Worm (Caenorhabditis elegans) whole organism, midembryonic: ENCODE data around the gene lact-8.

Source experiments
- T22C8.4 ChIP-seq: fragments of 200-800 bp; sonication (Bioruptor generic); IDR thresholded peaks from 2 replicates; pipeline ENCODE4 v1.3.6; 2022; ENCODE audit warnings: missing genetic modification characterization, missing compliant biosample characterization
- cog-1 ChIP-seq: sonication (generic microtip); optimal IDR thresholded peaks from 2 replicates; lab custom pipeline; 2016; ENCODE audit warnings: missing genetic modification characterization, missing compliant biosample characterization
- flt-1 ChIP-seq: fragments of 200-800 bp; sonication (Bioruptor generic); IDR thresholded peaks from 2 replicates; pipeline ENCODE4 v1.3.6; 2022; ENCODE audit warnings: missing genetic modification characterization, missing compliant biosample characterization
- klf-2 ChIP-seq: fragments of 200-800 bp; sonication (Bioruptor generic); conservative IDR thresholded peaks from 2 replicates; pipeline ENCODE4 v1.3.6; 2022; ENCODE audit warnings: missing genetic modification reagents, missing genetic modification characterization, missing compliant biosample characterization
- med-1 ChIP-seq: sonication (generic microtip); optimal IDR thresholded peaks from 2 replicates; lab custom pipeline; 2017; ENCODE audit warnings: missing genetic modification characterization, mild to moderate bottlenecking, missing compliant biosample characterization, antibody characterized with exemption, missing genetic modification reagents; ENCODE audit not compliant: insufficient read depth
- ref-1 ChIP-seq: fragments of 200-800 bp; sonication (Bioruptor generic); conservative IDR thresholded peaks from 2 replicates; pipeline ENCODE4 v1.3.6; 2022; ENCODE audit warnings: missing genetic modification reagents, missing genetic modification characterization, missing compliant biosample characterization
- tab-1 ChIP-seq: fragments of 200-800 bp; sonication (Bioruptor generic); IDR thresholded peaks from 2 replicates; pipeline ENCODE4 v1.3.6; 2022; ENCODE audit warnings: missing genetic modification characterization, missing compliant biosample characterization
- ztf-23 ChIP-seq: fragments of 200-800 bp; sonication (Bioruptor generic); IDR thresholded peaks from 2 replicates; pipeline ENCODE4 v1.3.6; 2022; ENCODE audit warnings: missing genetic modification reagents, missing genetic modification characterization, missing compliant biosample characterization
- ztf-29 ChIP-seq: fragments of 200-800 bp; sonication (Bioruptor generic); IDR thresholded peaks from 2 replicates; pipeline ENCODE4 v1.3.6; 2022; ENCODE audit warnings: missing genetic modification reagents, missing genetic modification characterization, missing compliant biosample characterization

lact-8 gene

ce11 chrV:11046730-11047129 is 46.7 kb downstream of the lact-8 start, which contains the start of gene dhs-18:
Gene dhs-18, minus strand, starts transcription at chrV:11046833.
- no peak for TF ChIP-seq tab-1
- TF ChIP-seq med-1 = no peak
- no peak for TF ChIP-seq ref-1 (GFP tag; lab: Robert Waterston, UW)
- TF ChIP-seq T22C8.4 (GFP tag; lab: Robert Waterston, UW) = no peak
- no peak for TF ChIP-seq flt-1 (GFP tag; lab: Robert Waterston, UW)
- no peak for TF ChIP-seq klf-2 (GFP tag; lab: Robert Waterston, UW)
- TF ChIP-seq cog-1 = no peak

DNA sequence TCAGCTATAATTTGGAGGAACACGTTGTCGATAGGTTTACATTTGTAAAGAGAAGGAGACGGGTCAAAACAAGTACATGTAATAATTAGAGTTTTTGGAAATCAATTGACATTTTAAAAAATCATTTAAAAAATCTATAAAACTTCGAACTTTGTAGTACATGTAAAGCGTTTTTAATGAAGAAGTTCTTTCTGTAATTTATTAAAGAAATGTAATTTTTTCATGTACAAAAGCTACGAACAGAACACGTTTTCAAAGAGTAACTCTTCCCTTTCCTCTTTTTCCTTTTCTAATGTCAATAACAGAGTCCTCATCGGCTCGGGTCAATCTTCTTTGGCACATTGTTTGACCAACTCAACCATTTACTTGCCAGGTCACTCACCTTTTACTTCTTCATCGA is 49.6 kb downstream of the lact-8 start, which contains the start of gene C45B11.6:
TSS of gene C45B11.6 (plus strand) at position 301 of the 400 bp plus-strand sequence.
- no peak for TF ChIP-seq cog-1
- TF ChIP-seq klf-2 (GFP tag; lab: Robert Waterston, UW) = no peak
- no peak for TF ChIP-seq ref-1 (GFP tag; lab: Robert Waterston, UW)
- no peak for TF ChIP-seq tab-1
- TF ChIP-seq flt-1 (GFP tag; lab: Robert Waterston, UW) = no peak
- no peak for TF ChIP-seq T22C8.4 (GFP tag; lab: Robert Waterston, UW)
- no peak for TF ChIP-seq med-1
- TF ChIP-seq ztf-29 = no peak
- no peak for TF ChIP-seq ztf-23 (GFP tag; lab: Robert Waterston, UW)

ce11 chrV:11042538-11042937 is 50.9 kb downstream of the lact-8 start, which contains the start of gene C45B11.2:
Gene C45B11.2, plus strand, starts transcription at chrV:11042710.
- no peak for TF ChIP-seq ref-1 (GFP tag; lab: Robert Waterston, UW)
- TF ChIP-seq T22C8.4 (GFP tag; lab: Robert Waterston, UW) = no peak
- TF ChIP-seq tab-1 = no peak
- TF ChIP-seq ztf-23 (GFP tag; lab: Robert Waterston, UW) = no peak
- no peak for TF ChIP-seq flt-1 (GFP tag; lab: Robert Waterston, UW)
- no peak for TF ChIP-seq med-1
- no peak for TF ChIP-seq ztf-29
- TF ChIP-seq klf-2 (GFP tag; lab: Robert Waterston, UW) = no peak
- TF ChIP-seq cog-1 = no peak

DNA sequence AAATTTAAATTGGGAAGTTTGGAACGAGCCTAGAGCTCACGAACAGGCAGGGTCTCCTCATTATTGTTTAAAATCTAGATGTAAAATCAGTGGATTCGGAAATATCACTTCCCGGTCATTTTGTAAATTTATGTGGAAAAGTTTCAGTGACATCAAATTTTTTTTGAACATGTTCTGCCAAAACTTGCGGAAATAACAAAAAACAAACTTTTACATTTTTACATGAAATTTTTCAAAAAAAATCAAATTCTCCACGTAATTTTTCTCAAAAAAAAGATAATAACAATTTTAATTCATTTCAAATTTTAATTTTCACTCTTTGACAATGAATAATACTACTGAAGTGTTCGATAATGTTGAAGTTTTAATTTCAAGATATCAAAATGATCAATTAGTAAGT is 51.9 kb downstream of the lact-8 start, which contains the start of gene C45B11.5:
TSS of gene C45B11.5 (plus strand) at position 301 of the 400 bp plus-strand sequence.
- TF ChIP-seq ztf-29 = no peak
- TF ChIP-seq ztf-23 (GFP tag; lab: Robert Waterston, UW) = no peak
- no peak for TF ChIP-seq flt-1 (GFP tag; lab: Robert Waterston, UW)
- TF ChIP-seq tab-1 = no peak
- TF ChIP-seq klf-2 (GFP tag; lab: Robert Waterston, UW) = no peak
- no peak for TF ChIP-seq ref-1 (GFP tag; lab: Robert Waterston, UW)
- TF ChIP-seq T22C8.4 (GFP tag; lab: Robert Waterston, UW) = no peak
- no peak for TF ChIP-seq med-1
- TF ChIP-seq cog-1 = no peak
